Worm (Caenorhabditis elegans): ENCODE measurements around the gene Y38H8A.12.
"Not testable (repeated sequence)": the region's sequence is repeated elsewhere in the genome, so short reads cannot be mapped to it uniquely, and the experiment has no call there.

The Y38H8A.12 gene

DNA sequence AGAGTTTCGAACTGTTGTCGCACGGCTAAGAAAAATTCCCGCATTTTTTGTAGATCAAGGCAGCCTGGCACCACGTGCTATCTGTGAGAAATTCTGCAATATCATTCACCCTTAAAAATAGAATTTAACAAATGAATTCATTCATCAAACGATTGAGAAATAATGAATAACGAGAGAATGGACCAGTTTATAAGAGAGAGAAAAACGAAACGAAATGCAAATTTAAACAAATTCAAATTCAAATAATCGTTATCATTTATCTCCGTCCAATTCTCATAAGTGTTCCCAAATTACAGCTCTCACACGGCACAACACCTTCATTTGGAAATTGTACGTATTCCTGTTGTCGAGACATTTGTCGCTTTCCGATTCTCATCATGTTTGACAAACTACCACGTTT lies 44.4 kb upstream of the Y38H8A.12 start, which contains the start of gene seld-1:
seld-1 (plus strand) TSS at position 301 of the 400 bp plus-strand sequence.
- TF ChIP-seq ceh-30 (tag; optimal IDR thresholded peaks at IDR 0.05) (no peak), sdc-2 (tag; optimal IDR thresholded peaks at IDR 0.05) (no peak), nhr-232 (tag; optimal IDR thresholded peaks at IDR 0.05) (no peak), C08G9.2 (tag; optimal IDR thresholded peaks at IDR 0.05) (no peak), K02D7.2 (tag; optimal IDR thresholded peaks at IDR 0.05) (no peak), madf-2 (tag; optimal IDR thresholded peaks at IDR 0.05) (no peak), unc-42 (tag; optimal IDR thresholded peaks at IDR 0.05) (no peak), sox-2 (GFP tag; IDR thresholded peaks at IDR 0.05) (no peak), lin-11 (tag; optimal IDR thresholded peaks at IDR 0.05) (no peak)

DNA sequence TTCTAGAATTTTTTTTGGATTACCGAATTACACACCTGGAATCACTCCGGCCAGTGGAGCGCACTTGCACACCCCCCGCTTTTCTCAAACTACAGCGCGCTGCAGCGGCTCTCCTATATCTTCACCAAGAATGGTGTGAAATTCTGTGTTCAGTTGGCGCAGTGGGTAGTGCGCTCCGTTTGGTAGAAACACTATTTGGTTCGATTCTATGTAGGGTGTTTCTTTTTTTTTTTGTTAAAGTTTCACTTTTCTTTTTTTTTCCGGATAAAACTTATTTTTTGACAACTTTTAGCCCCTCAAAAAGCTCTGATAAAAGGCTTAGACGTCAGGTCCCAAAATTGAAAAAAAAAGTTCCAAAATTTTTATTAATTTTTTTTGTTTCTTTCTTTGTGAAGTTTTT lies 43.3 kb upstream of the Y38H8A.12 start:
- TF ChIP-seq unc-3 (GFP tag; conservative IDR thresholded peaks at IDR 0.05), result 0 out of 2 replicates have a peak, but pooled peaks have one; percentile 19
- not testable (repeated sequence) for TF ChIP-seq unc-3 (tag; optimal IDR thresholded peaks at IDR 0.05)

DNA sequence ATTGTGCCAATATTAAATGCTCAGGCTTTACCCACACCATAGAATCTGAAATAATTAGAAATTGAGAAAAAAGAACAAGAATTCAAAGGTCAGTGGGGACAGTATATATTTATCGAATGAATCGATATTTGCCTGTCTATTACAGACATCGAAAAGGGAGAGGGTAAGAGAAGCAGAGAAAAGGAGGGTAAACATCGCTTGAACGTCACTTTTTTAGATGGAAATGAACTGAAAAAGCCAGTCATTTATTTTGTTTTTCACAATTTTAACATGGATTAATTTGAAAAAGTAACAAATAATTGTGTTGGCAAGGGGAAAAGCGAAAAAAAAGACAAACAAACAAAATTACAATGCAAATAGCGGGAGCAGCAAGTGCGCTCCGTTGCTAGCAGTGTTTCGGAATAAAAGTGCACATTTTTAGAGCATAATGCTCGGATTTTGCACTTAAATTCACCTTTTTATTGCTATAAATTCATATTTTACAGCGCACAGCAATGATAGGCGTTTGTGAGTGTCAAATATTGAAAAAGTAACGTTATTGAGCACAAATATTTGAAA lies 42.1 kb upstream of the Y38H8A.12 start, which contains the start of gene tbc-9:
tbc-9 (minus strand) TSS at position 51 of the 558 bp plus-strand sequence.
- TF ChIP-seq odd-2 (tag; optimal IDR thresholded peaks at IDR 0.05) (no peak), eyg-1 (tag; optimal IDR thresholded peaks at IDR 0.05) (no peak), ceh-18 (tag; optimal IDR thresholded peaks at IDR 0.05) (no peak), fax-1 (tag; optimal IDR thresholded peaks at IDR 0.05) (no peak), elt-2 (tag; optimal IDR thresholded peaks at IDR 0.05) (no peak), ceh-14 (tag; optimal IDR thresholded peaks at IDR 0.05) (no peak), F13H6.1 (tag; optimal IDR thresholded peaks at IDR 0.05) (no peak), madf-2 (tag; optimal IDR thresholded peaks at IDR 0.05) (no peak), sdc-2 (tag; optimal IDR thresholded peaks at IDR 0.05) (no peak), ttx-3 (tag; optimal IDR thresholded peaks at IDR 0.05) (no peak), mec-3 (tag; optimal IDR thresholded peaks at IDR 0.05; ENCODE audit: borderline replicate concordance) (no peak), ets-4 (tag; optimal IDR thresholded peaks at IDR 0.05) (no peak), tbx-7 (tag; optimal IDR thresholded peaks at IDR 0.05) (no peak), pag-3 (tag; optimal IDR thresholded peaks at IDR 0.05; ENCODE audit: borderline replicate concordance) (no peak), pha-4 (tag; optimal IDR thresholded peaks at IDR 0.05) (no peak), pha-2 (tag; optimal IDR thresholded peaks at IDR 0.05) (no peak), hlh-8 (tag; optimal IDR thresholded peaks at IDR 0.05) (no peak), hlh-30 (tag; optimal IDR thresholded peaks at IDR 0.05; ENCODE audit: insufficient read depth) (no peak), ref-2 (tag; optimal IDR thresholded peaks at IDR 0.05) (no peak), ztf-16 (tag; optimal IDR thresholded peaks at IDR 0.05) (no peak)

DNA sequence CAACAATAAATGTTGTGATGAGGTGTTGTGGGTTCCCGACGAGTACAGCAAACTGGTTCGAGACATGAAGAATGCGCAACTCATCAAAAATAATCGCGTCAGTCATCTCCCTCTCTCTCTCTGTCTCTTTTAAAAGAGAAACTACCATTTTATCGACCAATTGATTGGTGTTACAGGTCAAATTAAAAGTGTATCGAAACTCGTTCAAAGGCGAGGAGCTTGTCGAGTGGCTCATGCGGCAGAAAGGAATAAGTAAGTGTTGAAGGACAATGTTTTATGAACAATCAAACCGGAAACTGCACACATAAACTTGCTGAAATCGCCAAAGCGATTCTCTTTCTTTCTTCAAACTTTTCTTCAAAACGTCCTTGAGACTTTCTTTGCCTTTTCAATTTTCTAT lies 32.9 kb upstream of the Y38H8A.12 start:
- TF ChIP-seq nfya-1 (tag; optimal IDR thresholded peaks at IDR 0.05) (no peak), fkh-10 (GFP tag; optimal IDR thresholded peaks at IDR 0.05) (no peak), ceh-19 (GFP tag; optimal IDR thresholded peaks at IDR 0.05) (no peak), unc-55 (GFP tag; optimal IDR thresholded peaks at IDR 0.05) (no peak), T23F11.4 (GFP tag; optimal IDR thresholded peaks at IDR 0.05) (no peak), lim-6 (tag; optimal IDR thresholded peaks at IDR 0.05) (no peak), eyg-1 (tag; optimal IDR thresholded peaks at IDR 0.05) (no peak), hlh-8 (tag; optimal IDR thresholded peaks at IDR 0.05) (no peak), hlh-30 (tag; optimal IDR thresholded peaks at IDR 0.05; ENCODE audit: insufficient read depth) (no peak), ceh-9 (tag; optimal IDR thresholded peaks at IDR 0.05) (no peak), elt-4 (tag; optimal IDR thresholded peaks at IDR 0.05) (no peak), pag-3 (tag; optimal IDR thresholded peaks at IDR 0.05; ENCODE audit: borderline replicate concordance) (no peak), gmeb-2 (tag; optimal IDR thresholded peaks at IDR 0.05) (no peak), npax-4 (tag; optimal IDR thresholded peaks at IDR 0.05) (no peak), rnt-1 (tag; optimal IDR thresholded peaks at IDR 0.05) (no peak)

Measured in whole organism, late embryonic.